Worm (Caenorhabditis elegans): ENCODE measurements around the gene nhr-32.

ce11 chrX:13269586-13269985 lies 17.8 kb downstream of the nhr-32 start, which contains the start of gene cyp-14A2:
- TF ChIP-seq npax-4 (tag; optimal IDR thresholded peaks at IDR 0.05) (no peak), pha-4 (tag; optimal IDR thresholded peaks at IDR 0.05) (no peak), madf-2 (tag; optimal IDR thresholded peaks at IDR 0.05) (no peak), ceh-31 (tag; optimal IDR thresholded peaks at IDR 0.05) (no peak), ama-1 (optimal IDR thresholded peaks at IDR 0.05) (no peak), gmeb-2 (tag; optimal IDR thresholded peaks at IDR 0.05) (no peak), hlh-30 (tag; optimal IDR thresholded peaks at IDR 0.05; ENCODE audit: insufficient read depth) (no peak), pax-1 (tag; optimal IDR thresholded peaks at IDR 0.05) (no peak), ceh-48 (tag; optimal IDR thresholded peaks at IDR 0.05) (no peak), ahr-1 (tag; optimal IDR thresholded peaks at IDR 0.05) (no peak), elt-2 (tag; optimal IDR thresholded peaks at IDR 0.05) (no peak), tbx-2 (tag; optimal IDR thresholded peaks at IDR 0.05) (no peak), ceh-22 (tag; optimal IDR thresholded peaks at IDR 0.05) (no peak), unc-86 (tag; optimal IDR thresholded peaks at IDR 0.05) (no peak)
